Worm (Caenorhabditis elegans) whole organism, L4/young adult: ENCODE measurements around the gene nstp-7.

Experiments used
- W03F9.2 ChIP-seq: fragments of 150-350 bp; optimal IDR thresholded peaks from 2 replicates; lab custom pipeline; 2014; ENCODE audit warnings: missing biosample characterization, missing genetic modification characterization
- dao-5 ChIP-seq: sonication (generic microtip); optimal IDR thresholded peaks from 2 replicates; lab custom pipeline; 2016; ENCODE audit warnings: missing genotype, missing genetic modification characterization, moderate library complexity, missing compliant biosample characterization
- him-1 ChIP-seq: sonication (generic microtip); optimal IDR thresholded peaks from 2 replicates; lab custom pipeline; 2016; ENCODE audit warnings: missing genotype, missing genetic modification reagents, missing genetic modification characterization, missing compliant biosample characterization

Gene nstp-7

DNA sequence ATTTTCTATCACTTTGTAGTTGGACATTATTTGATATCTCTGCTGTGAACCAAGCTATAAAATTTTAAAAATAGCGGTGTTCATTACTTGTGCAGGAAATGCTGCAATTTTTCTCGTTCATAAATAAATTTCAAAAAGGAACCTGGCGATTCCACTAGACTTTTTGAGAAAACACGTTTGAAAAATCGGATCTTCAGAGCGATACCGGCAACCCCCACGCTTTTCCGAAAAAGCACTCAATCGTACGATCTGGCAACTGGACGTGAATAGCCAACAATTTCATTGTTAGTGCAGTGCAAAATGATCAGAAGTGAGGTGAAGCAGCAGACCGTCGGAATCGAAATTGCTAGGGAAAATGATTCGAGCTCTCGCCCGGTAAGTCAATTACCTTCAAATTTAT is at the start of gene nstp-7:
nstp-7 (plus strand) TSS at position 301 of the 400 bp plus-strand sequence.
- TF ChIP-seq him-1 (tag; lab: Kevin White, UChicago), result no peak
- TF ChIP-seq W03F9.2 (tag; lab: Kevin White, UChicago), result no peak
- no peak for TF ChIP-seq dao-5

DNA sequence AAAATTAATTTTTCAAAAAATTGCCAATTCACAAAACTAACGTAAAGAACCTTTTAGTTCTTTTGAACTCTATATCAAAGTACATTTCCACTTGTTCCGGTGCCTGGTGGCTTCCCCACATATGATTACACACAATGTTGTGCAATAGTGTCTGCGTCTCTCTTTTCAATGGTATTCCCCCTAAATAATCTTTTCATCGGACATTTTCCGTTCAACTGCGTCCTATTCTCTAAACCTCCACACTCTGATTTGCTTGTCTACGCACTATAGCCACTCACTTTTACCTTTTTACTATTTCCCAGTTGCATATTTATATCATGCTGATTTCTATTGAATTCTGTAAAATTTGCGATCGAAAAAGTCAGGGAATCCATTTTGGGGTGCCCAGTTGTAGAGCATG is 49.7 kb upstream of the nstp-7 start, which contains the start of gene nhr-58:
nhr-58 (plus strand) TSS at position 214 of the 400 bp plus-strand sequence.
- TF ChIP-seq W03F9.2 (tag; lab: Kevin White, UChicago) (no peak), dao-5 (no peak), him-1 (tag; lab: Kevin White, UChicago) (no peak)

DNA sequence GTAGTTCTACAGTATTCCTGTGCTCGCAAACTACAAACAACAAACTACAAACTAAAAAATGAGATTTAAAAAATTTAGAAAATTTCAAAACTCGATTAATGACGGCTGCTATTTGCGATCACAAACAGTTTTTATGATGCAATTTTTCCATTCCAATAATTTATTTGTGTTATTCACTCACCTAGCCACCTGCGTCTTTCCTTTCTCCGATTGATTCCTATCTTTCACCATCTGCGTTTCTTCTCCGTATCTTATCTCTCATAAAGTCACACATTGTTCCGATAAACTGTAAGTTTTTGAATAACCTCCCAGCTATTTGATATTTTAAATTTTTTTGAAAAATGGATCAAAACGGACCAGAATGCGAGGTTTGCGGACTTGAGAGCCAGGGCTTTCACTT is 47.5 kb upstream of the nstp-7 start, which contains the start of gene nhr-132:
nhr-132 (plus strand) TSS at position 271 of the 400 bp plus-strand sequence.
- no peak for TF ChIP-seq dao-5
- TF ChIP-seq W03F9.2 (tag; lab: Kevin White, UChicago), result no peak
- no peak for TF ChIP-seq him-1 (tag; lab: Kevin White, UChicago)

DNA sequence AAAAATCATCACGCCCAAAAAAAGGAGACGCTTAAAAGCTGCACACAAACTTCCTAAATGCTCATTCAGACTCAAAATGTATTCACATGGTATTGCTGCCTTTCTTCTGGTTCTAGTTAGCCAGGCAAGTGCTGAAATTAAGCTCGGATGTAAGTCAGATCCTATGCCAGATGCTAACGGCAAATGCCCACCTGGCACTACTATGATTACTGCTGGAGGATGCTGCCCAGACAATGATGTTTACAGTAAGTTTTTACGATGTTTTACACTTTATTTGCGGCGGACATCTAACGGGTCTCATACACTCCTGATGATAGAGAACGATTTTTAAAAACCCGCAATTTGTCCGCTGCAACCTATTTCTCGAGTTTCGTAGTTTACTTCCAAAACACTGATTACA is 45.1 kb upstream of the nstp-7 start, which contains the start of gene C14C6.5:
C14C6.5 (plus strand) TSS at position 58 of the 400 bp plus-strand sequence.
- TF ChIP-seq dao-5, result no peak
- TF ChIP-seq him-1 (tag; lab: Kevin White, UChicago), result no peak
- no peak for TF ChIP-seq W03F9.2 (tag; lab: Kevin White, UChicago)

DNA sequence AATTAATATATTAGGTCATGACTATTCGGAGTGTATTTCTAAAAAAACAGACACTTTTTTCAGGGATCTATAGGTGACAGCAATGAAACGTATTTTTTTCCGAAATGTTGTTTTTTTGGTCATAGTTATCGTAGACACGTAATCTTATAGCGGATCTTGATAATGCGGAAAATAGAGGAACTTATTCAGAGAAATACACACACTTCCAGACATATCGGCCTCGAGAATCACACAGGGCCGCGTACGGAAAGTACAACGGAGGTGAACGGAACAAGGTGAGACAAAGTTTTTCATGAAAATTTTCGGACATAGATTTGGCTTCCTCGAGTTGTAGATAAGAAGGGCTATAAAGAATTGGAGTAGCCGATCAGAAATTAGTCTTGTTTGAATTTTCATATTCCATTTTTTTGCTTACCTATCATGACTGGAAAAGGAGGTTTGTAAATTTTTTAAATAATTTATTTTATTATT is 42.6 kb upstream of the nstp-7 start, which contains the start of gene nhr-155:
nhr-155 (plus strand) TSS at position 421 of the 471 bp plus-strand sequence.
- TF ChIP-seq dao-5, result no peak
- no peak for TF ChIP-seq W03F9.2 (tag; lab: Kevin White, UChicago)
- no peak for TF ChIP-seq him-1 (tag; lab: Kevin White, UChicago)

DNA sequence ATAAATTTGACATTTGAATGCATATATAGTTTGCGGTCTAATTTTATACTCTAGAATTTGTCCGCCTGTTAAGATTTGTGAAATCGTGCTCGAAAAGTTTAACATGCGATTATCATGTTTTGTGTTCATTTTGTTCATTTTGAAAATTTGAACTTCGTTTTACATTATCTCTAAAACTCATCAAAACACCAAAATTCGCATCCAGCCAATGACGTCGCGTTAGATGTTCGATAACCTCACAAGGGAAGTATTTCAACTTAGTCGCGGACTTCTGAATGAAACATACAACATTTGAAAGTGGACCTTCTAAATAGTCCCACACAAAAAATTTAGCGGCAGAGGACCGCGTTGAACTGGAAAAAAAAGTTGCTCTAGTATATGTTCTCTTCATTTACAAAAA is 40.2 kb upstream of the nstp-7 start:
- TF ChIP-seq him-1 (tag; lab: Kevin White, UChicago), result no peak

DNA sequence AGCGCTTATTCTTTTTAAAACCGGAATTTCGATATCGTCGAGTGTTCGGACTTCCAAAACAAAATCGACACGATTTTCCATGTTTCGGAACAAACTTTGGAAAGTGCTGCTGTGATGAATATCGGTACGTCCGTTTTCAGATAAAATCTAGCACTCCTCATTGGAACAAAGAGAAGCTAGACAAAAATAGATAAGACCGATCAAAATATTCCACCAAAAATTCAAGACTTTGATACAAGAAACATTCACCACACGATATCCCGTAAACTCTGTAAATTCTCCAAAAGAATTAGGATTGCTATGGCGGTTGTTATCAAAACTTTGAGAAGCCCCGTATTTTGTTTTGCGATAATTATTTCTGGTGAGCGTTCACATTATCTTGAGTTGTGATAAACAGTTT is 38.5 kb upstream of the nstp-7 start, which contains the start of gene C14C6.3:
C14C6.3 (plus strand) TSS at position 301 of the 400 bp plus-strand sequence.
- TF ChIP-seq him-1 (tag; lab: Kevin White, UChicago) (no peak), W03F9.2 (tag; lab: Kevin White, UChicago) (no peak), dao-5 (no peak)

DNA sequence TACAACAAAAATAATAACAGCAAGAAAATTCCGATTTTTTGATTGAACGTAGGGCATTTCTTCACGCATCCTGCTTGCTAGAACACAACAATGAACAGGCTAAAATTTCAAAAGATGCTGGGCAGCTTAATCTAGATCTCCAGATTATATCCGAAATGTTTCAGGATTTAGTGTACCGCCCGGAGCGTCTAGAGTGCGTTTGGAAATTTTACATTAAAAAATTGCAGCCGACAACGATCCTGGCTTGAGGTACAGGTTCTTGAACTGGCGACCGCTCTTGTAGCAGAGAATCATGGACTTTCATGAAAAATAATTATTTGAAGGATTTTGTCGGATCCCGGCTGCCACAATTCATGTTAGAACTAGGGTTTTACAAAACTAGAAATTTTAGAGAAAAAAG is 33.7 kb upstream of the nstp-7 start, which contains the start of gene C14C6.6:
C14C6.6 (minus strand) TSS at position 101 of the 400 bp plus-strand sequence.
- TF ChIP-seq him-1 (tag; lab: Kevin White, UChicago) (no peak), W03F9.2 (tag; lab: Kevin White, UChicago) (no peak)

DNA sequence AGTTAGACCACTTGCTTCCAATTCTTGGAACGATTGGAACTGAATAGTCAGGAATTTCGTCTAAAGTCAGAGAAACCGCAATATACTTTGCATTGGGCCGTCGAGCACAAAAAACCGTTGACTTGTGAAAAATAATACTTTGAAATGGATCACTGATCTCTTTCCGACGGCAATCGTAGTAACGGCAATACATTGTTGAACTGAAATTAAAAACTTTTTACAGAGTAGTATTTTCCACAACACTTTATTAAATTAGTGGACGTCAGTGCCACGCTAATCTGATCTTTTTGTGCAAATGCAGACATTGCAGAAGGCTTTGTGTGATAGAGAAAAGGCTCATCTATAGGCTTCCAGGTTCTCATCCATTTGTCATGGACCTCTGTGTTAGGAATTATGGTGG is 29.3 kb upstream of the nstp-7 start:
- TF ChIP-seq W03F9.2 (tag; lab: Kevin White, UChicago), result no peak
- no peak for TF ChIP-seq him-1 (tag; lab: Kevin White, UChicago)
- no peak for TF ChIP-seq dao-5

DNA sequence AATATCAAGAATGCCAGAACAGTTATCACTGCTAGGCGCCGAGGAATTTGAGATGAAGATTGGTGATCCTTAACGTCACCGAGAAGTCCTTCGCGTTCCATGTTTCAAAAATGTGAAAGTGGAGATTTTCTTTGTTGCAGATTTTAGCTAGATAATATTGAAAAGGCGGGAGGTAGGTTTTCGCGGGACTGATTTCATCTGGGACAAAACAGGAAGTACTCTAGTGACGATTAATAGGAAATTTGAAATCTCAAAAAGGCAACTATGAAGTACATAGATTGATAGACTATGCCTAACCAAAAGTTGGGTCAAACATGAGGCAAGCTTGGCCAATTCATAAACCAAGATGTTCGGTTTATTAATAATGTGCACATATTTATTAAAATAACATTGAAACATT is 28.6 kb upstream of the nstp-7 start, which contains the start of gene C14C6.8:
C14C6.8 (minus strand) TSS at position 101 of the 400 bp plus-strand sequence.
- TF ChIP-seq dao-5 (no peak), W03F9.2 (tag; lab: Kevin White, UChicago) (no peak), him-1 (tag; lab: Kevin White, UChicago) (no peak)

DNA sequence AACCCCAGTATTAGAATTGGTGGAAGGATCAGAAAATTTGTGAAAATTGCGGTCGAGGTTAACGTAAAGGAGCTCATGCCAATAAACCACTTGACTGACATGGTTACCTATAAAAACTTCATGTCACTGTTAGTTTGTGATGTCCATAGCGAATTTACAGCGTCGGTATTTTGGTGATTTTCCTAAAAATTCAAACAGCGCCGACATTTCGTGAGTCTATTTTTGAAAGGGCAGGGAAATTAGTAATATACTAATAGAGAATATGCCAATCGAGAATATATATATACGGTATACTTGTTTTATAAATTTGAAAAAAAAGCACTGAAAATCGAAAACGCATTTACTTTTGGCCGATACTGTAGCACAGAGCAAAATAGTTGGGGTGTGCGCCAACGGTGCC is 25.7 kb upstream of the nstp-7 start, which contains the start of gene srx-8:
srx-8 (minus strand) TSS at position 101 of the 400 bp plus-strand sequence.
- no peak for TF ChIP-seq W03F9.2 (tag; lab: Kevin White, UChicago)
- TF ChIP-seq dao-5, result no peak
- TF ChIP-seq him-1 (tag; lab: Kevin White, UChicago), result no peak

DNA sequence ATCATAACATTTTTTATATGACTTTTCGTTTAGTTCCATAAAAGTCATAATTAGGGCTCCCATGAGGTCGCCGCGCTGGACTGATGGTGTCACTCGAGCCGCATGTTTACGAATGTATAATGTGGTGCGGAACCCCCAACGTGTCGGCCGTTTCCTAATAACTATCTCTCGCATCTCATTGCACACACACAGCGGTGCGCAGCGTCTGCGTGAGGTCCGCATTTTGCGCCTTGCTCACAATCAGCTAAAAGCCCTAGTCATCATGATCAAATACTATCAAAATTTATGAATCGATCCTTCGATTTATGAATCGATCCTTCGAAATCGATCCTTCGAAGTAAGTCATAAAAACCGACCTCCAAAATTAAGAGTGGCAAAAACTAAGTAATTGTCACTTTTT is 21.8 kb upstream of the nstp-7 start, which contains the start of gene srx-7:
srx-7 (plus strand) TSS at position 256 of the 400 bp plus-strand sequence.
- TF ChIP-seq W03F9.2 (tag; lab: Kevin White, UChicago) (no peak), him-1 (tag; lab: Kevin White, UChicago) (no peak), dao-5 (no peak)

DNA sequence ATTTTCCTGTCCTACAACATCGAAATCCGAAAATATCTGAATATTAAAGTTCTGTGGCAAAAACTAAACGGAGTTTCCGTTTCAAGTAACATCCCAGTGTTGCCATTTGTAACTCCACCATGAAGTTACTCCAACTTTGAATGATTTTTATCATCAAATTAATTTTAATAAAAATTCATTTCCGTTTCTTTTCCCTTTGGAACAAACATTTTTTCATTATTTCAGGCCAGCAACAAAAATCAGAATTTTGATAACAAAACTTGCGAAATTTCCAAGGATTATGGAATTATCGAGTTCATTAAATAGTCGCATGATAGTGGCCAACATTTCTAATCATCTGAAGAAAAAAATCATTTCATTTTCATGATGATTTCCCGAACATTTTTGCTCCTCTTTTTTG is 18.9 kb upstream of the nstp-7 start, which contains the start of gene C14C6.2:
C14C6.2 (plus strand) TSS at position 301 of the 400 bp plus-strand sequence.
- TF ChIP-seq dao-5 (no peak), him-1 (tag; lab: Kevin White, UChicago) (no peak)

DNA sequence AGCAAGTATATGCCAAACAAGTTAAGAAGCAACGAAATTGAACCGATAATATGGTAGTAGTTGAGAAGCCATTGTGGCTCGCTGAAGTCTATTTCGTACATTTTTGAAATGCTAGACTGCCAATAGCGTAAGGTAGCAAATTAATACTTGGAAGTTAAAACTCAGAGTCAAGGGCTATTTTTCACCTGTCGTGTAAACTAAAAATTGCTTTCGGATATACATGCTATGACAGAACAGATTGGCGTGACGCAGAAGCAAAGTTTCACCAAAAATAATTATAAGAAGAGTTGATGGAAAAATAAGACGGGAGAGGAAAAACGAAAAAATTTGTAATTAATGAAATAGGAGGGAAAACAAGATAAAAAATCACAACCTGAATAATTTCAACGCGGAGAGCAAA is 15.7 kb upstream of the nstp-7 start, which contains the start of gene sri-73:
sri-73 (minus strand) TSS at position 101 of the 400 bp plus-strand sequence.
- no peak for TF ChIP-seq dao-5
- no peak for TF ChIP-seq him-1 (tag; lab: Kevin White, UChicago)
- no peak for TF ChIP-seq W03F9.2 (tag; lab: Kevin White, UChicago)
